Fruit fly (Drosophila melanogaster) whole organism, embryonic: ENCODE measurements around the gene CG13721.
A peak's percentile ranks its signal among the peaks of the same experiment; 100 is the strongest.

ENCODE experiments used
- BtbVII ChIP-seq: fragments of 200-800 bp; sonication (Bioruptor generic); optimal IDR thresholded peaks from 3 replicates; lab custom pipeline; 2017; ENCODE audit warnings: missing biosample characterization, mild to moderate bottlenecking, missing genetic modification characterization
- CG10366 ChIP-seq: fragments of 200-800 bp; sonication (Bioruptor generic); IDR thresholded peaks from 2 replicates; pipeline ENCODE4 v1.3.6; 2022; ENCODE audit warnings: missing biosample characterization, missing genetic modification characterization
- CG11504 ChIP-seq: fragments of 200-800 bp; sonication (Bioruptor generic); optimal IDR thresholded peaks from 3 replicates; lab custom pipeline; 2019; ENCODE audit warnings: missing biosample characterization, mild to moderate bottlenecking, missing genetic modification characterization, moderate library complexity
- CG11723 ChIP-seq: fragments of 200-800 bp; sonication (Bioruptor generic); optimal IDR thresholded peaks from 2 replicates; lab custom pipeline; 2017; ENCODE audit warnings: missing biosample characterization, mild to moderate bottlenecking, missing genetic modification characterization
- CG12155 ChIP-seq: fragments of 200-800 bp; sonication (Bioruptor generic); optimal IDR thresholded peaks from 3 replicates; lab custom pipeline; 2016; ENCODE audit warnings: missing biosample characterization, missing genetic modification characterization
- CG12744 ChIP-seq: fragments of 200-800 bp; sonication (Bioruptor generic); optimal IDR thresholded peaks from 2 replicates; lab custom pipeline; 2016; ENCODE audit warnings: missing biosample characterization, missing genetic modification characterization
- CG13424 ChIP-seq: fragments of 200-800 bp; sonication (Bioruptor generic); optimal IDR thresholded peaks from 2 replicates; lab custom pipeline; 2019; ENCODE audit warnings: missing biosample characterization, mild to moderate bottlenecking, missing genetic modification characterization, moderate library complexity
- CG15269 ChIP-seq: fragments of 200-800 bp; sonication (Bioruptor generic); optimal IDR thresholded peaks from 2 replicates; lab custom pipeline; 2018; ENCODE audit warnings: missing biosample characterization, mild to moderate bottlenecking, missing genetic modification characterization, moderate library complexity
- CG2875 ChIP-seq: fragments of 200-800 bp; sonication (Bioruptor generic); optimal IDR thresholded peaks from 2 replicates; lab custom pipeline; 2017; ENCODE audit warnings: missing biosample characterization, mild to moderate bottlenecking, missing genetic modification characterization, missing genetic modification reagents
- CG3726 ChIP-seq: fragments of 200-800 bp; sonication (Bioruptor generic); IDR thresholded peaks from 3 replicates; pipeline ENCODE4, ENCODE4 v1.3.6; 2022; ENCODE audit warnings: missing biosample characterization, missing genetic modification characterization
- CG3838 ChIP-seq: fragments of 200-800 bp; sonication (Bioruptor generic); optimal IDR thresholded peaks from 3 replicates; lab custom pipeline; 2016; ENCODE audit warnings: missing biosample characterization, missing genetic modification characterization
- CG4404 ChIP-seq: fragments of 200-800 bp; sonication (Bioruptor generic); IDR thresholded peaks from 2 replicates; pipeline ENCODE4 v1.3.6; 2022; ENCODE audit warnings: missing biosample characterization, missing genetic modification characterization
- CG5953 ChIP-seq: fragments of 200-800 bp; sonication (Bioruptor generic); IDR thresholded peaks from 2 replicates; pipeline ENCODE4 v1.3.6; 2022; ENCODE audit warnings: missing biosample characterization, missing genetic modification characterization
- CG6791 ChIP-seq: fragments of 200-800 bp; sonication (Bioruptor generic); IDR thresholded peaks from 3 replicates; pipeline ENCODE4 v1.3.6; 2022; ENCODE audit warnings: missing biosample characterization, missing genetic modification characterization; ENCODE audit not compliant: partially characterized antibody
- CG8359 ChIP-seq: fragments of 200-800 bp; sonication (Bioruptor generic); optimal IDR thresholded peaks from 2 replicates; lab custom pipeline; 2017; ENCODE audit warnings: missing biosample characterization, mild to moderate bottlenecking, missing genetic modification characterization, borderline replicate concordance
- CG9817 ChIP-seq: fragments of 200-800 bp; sonication (Bioruptor generic); optimal IDR thresholded peaks from 2 replicates; lab custom pipeline; 2018; ENCODE audit warnings: missing biosample characterization, mild to moderate bottlenecking, missing genetic modification characterization, moderate library complexity
- CoRest ChIP-seq: fragments of 200-800 bp; sonication (Bioruptor generic); optimal IDR thresholded peaks from 3 replicates; lab custom pipeline; 2018; ENCODE audit warnings: missing biosample characterization, mild to moderate bottlenecking, missing genetic modification characterization, moderate library complexity
- D19B ChIP-seq: fragments of 200-800 bp; sonication (Bioruptor generic); optimal IDR thresholded peaks from 2 replicates; lab custom pipeline; 2017; ENCODE audit warnings: missing biosample characterization, mild to moderate bottlenecking, missing genetic modification characterization
- Eip74EF ChIP-seq, 2 experiments: fragments of 200-800 bp in 1 of 2; fragments of >200 bp in 1 of 2; sonication (Bioruptor generic) in 1 of 2; optimal IDR thresholded peaks; 2 replicates each; lab custom pipeline; 2017 to 2019; ENCODE audit warnings: missing biosample characterization in 2 of 2, missing genetic modification characterization in 2 of 2, mild to moderate bottlenecking in 1 of 2, moderate library complexity in 1 of 2
- Fer2 ChIP-seq: fragments of 200-800 bp; sonication (Bioruptor generic); optimal IDR thresholded peaks from 2 replicates; lab custom pipeline; 2018; ENCODE audit warnings: missing biosample characterization, mild to moderate bottlenecking, missing genetic modification characterization, moderate library complexity
- Gsc ChIP-seq: fragments of 200-800 bp; sonication (Bioruptor generic); IDR thresholded peaks from 2 replicates; pipeline ENCODE4 v1.3.6; 2022; ENCODE audit warnings: missing biosample characterization, missing genetic modification characterization
- Hr78 ChIP-seq, 2 experiments: fragments of 200-800 bp in 1 of 2; fragments of >200 bp in 1 of 2; sonication (Bioruptor generic) in 1 of 2; optimal IDR thresholded peaks; 2 replicates each; lab custom pipeline; 2017 to 2019; ENCODE audit warnings: missing biosample characterization in 2 of 2, missing genetic modification characterization in 2 of 2, mild to moderate bottlenecking in 1 of 2, moderate library complexity in 1 of 2
- Hsf ChIP-seq: fragments of 200-800 bp; sonication (Bioruptor generic); optimal IDR thresholded peaks from 3 replicates; lab custom pipeline; 2016; ENCODE audit warnings: missing biosample characterization, missing genetic modification characterization
- Myb ChIP-seq: fragments of 200-800 bp; sonication (Bioruptor generic); optimal IDR thresholded peaks from 2 replicates; lab custom pipeline; 2016; ENCODE audit warnings: missing biosample characterization, missing genetic modification characterization
- NC2α ChIP-seq: fragments of 200-800 bp; sonication (Bioruptor generic); optimal IDR thresholded peaks from 2 replicates; lab custom pipeline; 2016; ENCODE audit warnings: missing biosample characterization, missing genetic modification characterization
- NC2β ChIP-seq: fragments of 200-800 bp; sonication (Bioruptor generic); optimal IDR thresholded peaks from 2 replicates; lab custom pipeline; 2016; ENCODE audit warnings: missing biosample characterization, missing genetic modification characterization
- Ravus ChIP-seq: fragments of 200-800 bp; sonication (Bioruptor generic); IDR thresholded peaks from 2 replicates; pipeline ENCODE4 v1.3.6; 2022; ENCODE audit warnings: missing biosample characterization, missing genetic modification characterization
- az2 ChIP-seq: fragments of 200-800 bp; sonication (Bioruptor generic); optimal IDR thresholded peaks from 3 replicates; lab custom pipeline; 2016; ENCODE audit warnings: missing biosample characterization, missing genetic modification characterization
- bigmax ChIP-seq: fragments of 200-800 bp; sonication (Bioruptor generic); optimal IDR thresholded peaks from 2 replicates; lab custom pipeline; 2018; ENCODE audit warnings: missing biosample characterization, mild to moderate bottlenecking, missing genetic modification characterization
- bsh ChIP-seq, 2 experiments: fragments of 200-800 bp; sonication (Bioruptor generic); optimal IDR thresholded peaks; 2 replicates each; lab custom pipeline; 2017 to 2018; ENCODE audit warnings: mild to moderate bottlenecking in 2 of 2, missing biosample characterization in 2 of 2, missing genetic modification characterization in 2 of 2, moderate library complexity in 1 of 2
- cato ChIP-seq: fragments of 200-800 bp; sonication (Bioruptor generic); optimal IDR thresholded peaks from 2 replicates; lab custom pipeline; 2016; ENCODE audit warnings: missing biosample characterization, missing genetic modification characterization, borderline replicate concordance
- croc ChIP-seq: fragments of 200-800 bp; sonication (Bioruptor generic); conservative IDR thresholded peaks from 3 replicates; pipeline ENCODE4 v1.3.6; 2022; ENCODE audit warnings: missing biosample characterization, missing genetic modification characterization
- crp ChIP-seq, 2 experiments: fragments of 200-800 bp; sonication (Bioruptor generic); optimal IDR thresholded peaks; 2 replicates in 1 of 2; 3 replicates in 1 of 2; lab custom pipeline; 2017; ENCODE audit warnings: missing biosample characterization in 2 of 2, missing genetic modification characterization in 2 of 2, mild to moderate bottlenecking in 1 of 2, moderate library complexity in 1 of 2
- da ChIP-seq: fragments of 200-800 bp; sonication (Bioruptor generic); optimal IDR thresholded peaks from 2 replicates; lab custom pipeline; 2016; ENCODE audit warnings: missing biosample characterization, missing genetic modification characterization
- danr ChIP-seq: fragments of 200-800 bp; sonication (Bioruptor generic); IDR thresholded peaks from 2 replicates; pipeline ENCODE4 v1.3.6; 2022; ENCODE audit warnings: missing biosample characterization, missing genetic modification characterization
- dysf ChIP-seq: fragments of 200-800 bp; sonication (Bioruptor generic); IDR thresholded peaks from 3 replicates; pipeline ENCODE4 v1.3.6; 2022; ENCODE audit warnings: missing biosample characterization, missing genetic modification characterization
- emc ChIP-seq: fragments of 200-800 bp; sonication (Bioruptor generic); optimal IDR thresholded peaks from 2 replicates; lab custom pipeline; 2016; ENCODE audit warnings: missing biosample characterization, missing genetic modification characterization
- ems ChIP-seq: fragments of 200-800 bp; sonication (Bioruptor generic); optimal IDR thresholded peaks from 3 replicates; lab custom pipeline; 2016; ENCODE audit warnings: missing biosample characterization, missing genetic modification characterization
- eve ChIP-seq, 2 experiments: fragments of >200 bp; optimal IDR thresholded peaks; 2 replicates each; lab custom pipeline; 2017; ENCODE audit warnings: missing biosample characterization in 2 of 2, missing genetic modification characterization in 2 of 2
- grau ChIP-seq: fragments of 200-800 bp; optimal IDR thresholded peaks from 3 replicates; lab custom pipeline; 2019; ENCODE audit warnings: missing biosample characterization, mild to moderate bottlenecking, missing genetic modification characterization, moderate library complexity
- h ChIP-seq: fragments of >200 bp; optimal IDR thresholded peaks from 2 replicates; lab custom pipeline; 2017
- jing ChIP-seq: fragments of 200-800 bp; sonication (Bioruptor generic); optimal IDR thresholded peaks from 2 replicates; lab custom pipeline; 2018; ENCODE audit warnings: missing biosample characterization, mild to moderate bottlenecking, missing genetic modification characterization
- luna ChIP-seq: fragments of 200-800 bp; sonication (Bioruptor generic); optimal IDR thresholded peaks from 2 replicates; lab custom pipeline; 2016; ENCODE audit warnings: missing biosample characterization, missing genetic modification characterization
- phol ChIP-seq: fragments of 200-800 bp; sonication (Bioruptor generic); optimal IDR thresholded peaks from 3 replicates; lab custom pipeline; 2018; ENCODE audit warnings: missing biosample characterization, mild to moderate bottlenecking, missing genetic modification characterization, moderate library complexity
- prd ChIP-seq, 3 experiments: fragments of >200 bp in 2 of 3; fragments of 200-800 bp in 1 of 3; sonication (Bioruptor generic) in 1 of 3; optimal IDR thresholded peaks in 2 of 3; IDR thresholded peaks in 1 of 3; 2 replicates in 2 of 3; 3 replicates in 1 of 3; pipeline versions ENCODE4 v1.3.6 to Lab custom; 2017 to 2022; ENCODE audit warnings: missing biosample characterization in 1 of 3, missing genetic modification characterization in 1 of 3
- sima ChIP-seq: fragments of 200-800 bp; sonication (Bioruptor generic); optimal IDR thresholded peaks from 2 replicates; lab custom pipeline; 2016; ENCODE audit warnings: missing biosample characterization, missing genetic modification characterization
- tll ChIP-seq, 2 experiments: fragments of 200-800 bp in 1 of 2; fragments of >200 bp in 1 of 2; sonication (Bioruptor generic) in 1 of 2; optimal IDR thresholded peaks; 2 replicates each; lab custom pipeline; 2017 to 2019; ENCODE audit warnings: missing biosample characterization in 2 of 2, missing genetic modification characterization in 2 of 2, mild to moderate bottlenecking in 1 of 2, moderate library complexity in 1 of 2

Gene CG13721

DNA sequence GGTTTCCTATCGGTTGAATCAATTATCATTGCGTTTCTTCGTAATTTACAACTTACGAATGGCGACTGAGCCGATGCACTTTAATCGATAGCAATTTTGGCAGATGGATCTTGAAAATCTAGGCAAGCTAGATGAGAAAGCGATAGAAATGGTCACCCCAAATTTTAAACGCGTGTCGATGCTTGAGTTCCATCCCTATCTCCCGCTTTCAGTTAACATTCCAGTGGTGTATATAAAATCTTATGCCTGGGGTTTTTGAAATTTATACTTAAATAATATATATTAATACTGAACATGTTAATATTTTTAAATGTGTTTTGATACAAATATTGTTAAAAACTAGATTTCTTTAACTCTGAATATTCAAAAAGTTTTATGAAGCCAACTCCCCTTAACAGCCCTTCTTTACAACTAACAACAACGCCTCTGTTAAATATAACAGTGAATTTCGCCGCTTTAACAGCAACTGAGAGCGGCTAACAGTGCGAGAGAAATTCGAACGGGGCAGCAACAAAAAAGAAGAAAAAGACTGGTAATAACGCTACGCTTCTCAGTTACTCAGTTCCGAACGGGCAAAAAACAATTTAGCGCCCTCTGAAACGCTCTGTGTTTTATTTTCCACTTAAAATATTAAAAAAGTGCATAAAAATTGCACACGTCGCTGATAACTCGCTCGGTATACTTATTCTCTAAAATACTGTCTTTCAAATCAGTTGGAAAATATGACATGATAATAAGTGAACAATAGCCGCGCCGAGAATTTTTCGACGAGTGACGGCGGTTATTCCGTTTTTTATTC is 44.2 kb upstream of the CG13721 start, which contains the start of gene CG11357 (continued):
- TF ChIP-seq h (lab: Kevin White, UChicago) (no peak), luna (GFP tag; lab: Kevin White, UChicago) (peak; percentile 59), Fer2 (tag; lab: Kevin White, UChicago) (peak; percentile 98), bigmax (GFP tag; lab: Kevin White, UChicago) (peak; percentile 70), BtbVII (GFP tag; lab: Kevin White, UChicago) (peak; percentile 98), D19B (peak; percentile 93), CG5953 (GFP tag; lab: Robert Waterston, UW) (peak; percentile 96), CG12155 (GFP tag; lab: Kevin White, UChicago) (peak; percentile 95), CG11504 (tag; lab: Kevin White, UChicago) (peak; percentile 98), CG2875 (peak; percentile 97), CG10366 (GFP tag; lab: Robert Waterston, UW) (peak; percentile 98), jing (GFP tag; lab: Kevin White, UChicago) (peak; percentile 90), da (GFP tag; lab: Kevin White, UChicago) (no peak), sima (GFP tag; lab: Kevin White, UChicago) (peak; percentile 74), eve (GFP tag; optimal IDR thresholded peaks at IDR 0.05; lab: Kevin White, UChicago) (peak in 1 of 2 experiments; percentile 91), bsh (GFP tag; optimal IDR thresholded peaks at IDR 0.05; lab: Kevin White, UChicago) (peak; percentile 97 to 99), danr (peak; percentile 98), Gsc (peak; percentile 93), NC2β (GFP tag; lab: Kevin White, UChicago) (peak; percentile 64), CG3726 (GFP tag; lab: Robert Waterston, UW) (peak; percentile 97), cato (GFP tag; lab: Kevin White, UChicago) (peak; percentile 92), crp (GFP tag; optimal IDR thresholded peaks at IDR 0.05; lab: Kevin White, UChicago) (peak in 1 of 2 experiments; percentile 53), CG3838 (GFP tag; lab: Kevin White, UChicago) (peak; percentile 91), Myb (peak; percentile 67), ems (GFP tag; lab: Kevin White, UChicago) (peak; percentile 85), prd (optimal IDR thresholded peaks at IDR 0.05; lab: Kevin White, UChicago) (no peak), prd (GFP tag; IDR thresholded peaks at IDR 0.05; lab: Robert Waterston, UW) (peak; percentile 99), CG8359 (GFP tag; lab: Kevin White, UChicago) (peak; percentile 90), Eip74EF (GFP tag; optimal IDR thresholded peaks at IDR 0.05; lab: Kevin White, UChicago) (peak in 1 of 2 experiments; percentile 97), CG4404 (GFP tag; lab: Robert Waterston, UW) (peak; percentile 98), dysf (GFP tag; lab: Robert Waterston, UW) (peak; percentile 99), emc (GFP tag; lab: Kevin White, UChicago) (peak; percentile 67), tll (GFP tag; optimal IDR thresholded peaks at IDR 0.05; lab: Kevin White, UChicago) (peak in 1 of 2 experiments; percentile 44), CG6791 (peak; percentile 87), Ravus (peak; percentile 95), CG12744 (GFP tag; lab: Kevin White, UChicago) (peak; percentile 84), Hr78 (GFP tag; optimal IDR thresholded peaks at IDR 0.05; lab: Kevin White, UChicago) (peak in 1 of 2 experiments; percentile 94), Hsf (GFP tag; lab: Kevin White, UChicago) (peak; percentile 88), CG13424 (tag; lab: Kevin White, UChicago) (peak; percentile 100), az2 (GFP tag; lab: Kevin White, UChicago) (peak; percentile 97), phol (peak; percentile 98), grau (tag; lab: Kevin White, UChicago) (peak; percentile 99), CG11723 (GFP tag; lab: Kevin White, UChicago) (peak; percentile 96), croc (GFP tag; lab: Robert Waterston, UW) (peak; percentile 98), CoRest (tag; lab: Kevin White, UChicago) (peak; percentile 99), CG9817 (tag; lab: Kevin White, UChicago) (peak; percentile 99), CG15269 (tag; lab: Kevin White, UChicago) (peak; percentile 100), NC2α (GFP tag; lab: Kevin White, UChicago) (peak; percentile 64)
